Worm (Caenorhabditis elegans): ENCODE data around the gene T24C4.2.

DNA sequence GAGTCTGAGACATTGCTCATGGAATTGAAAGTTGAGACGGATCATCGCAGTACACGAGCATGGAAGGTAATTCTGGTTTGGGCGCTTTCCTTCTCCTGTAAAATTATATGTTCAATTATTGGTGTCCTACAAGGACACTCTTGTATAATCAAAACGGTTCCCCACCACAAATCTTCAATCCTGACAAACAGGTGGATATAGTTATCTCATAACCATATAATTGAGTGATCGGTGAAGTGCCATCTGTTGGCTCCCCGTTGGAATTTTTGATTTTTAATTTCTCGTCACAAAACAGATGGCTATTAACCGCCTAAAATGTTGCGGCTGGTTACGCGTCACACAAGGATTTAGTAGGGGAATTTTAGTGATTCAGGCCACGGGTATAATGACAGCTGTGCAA lies 903 bp downstream of the T24C4.2 start:
- TF ChIP-seq vab-7 (GFP tag; IDR thresholded peaks at IDR 0.05) (no peak), nhr-6 (tag; optimal IDR thresholded peaks at IDR 0.05) (no peak), nhr-11 (tag; optimal IDR thresholded peaks at IDR 0.05) (no peak), ama-1 (optimal IDR thresholded peaks at IDR 0.05) (no peak), unc-39 (tag; optimal IDR thresholded peaks at IDR 0.05) (no peak), ztf-11 (tag; optimal IDR thresholded peaks at IDR 0.05) (no peak), ctbp-1 (GFP tag; IDR thresholded peaks at IDR 0.05) (no peak), zag-1 (tag; optimal IDR thresholded peaks at IDR 0.05) (no peak), ceh-82 (tag; optimal IDR thresholded peaks at IDR 0.05) (no peak), nhr-42 (GFP tag; IDR thresholded peaks at IDR 0.05) (no peak), lin-29 (GFP tag; IDR thresholded peaks at IDR 0.05) (no peak)
